Fruit fly (Drosophila melanogaster) whole organism, prepupa: Measurements from ENCODE around the gene par-6.
A peak's percentile ranks its signal among the peaks of the same experiment; 100 is the strongest.

ENCODE experiments used
- CG16779 ChIP-seq: fragments of 200-800 bp; sonication (Bioruptor generic); optimal IDR thresholded peaks from 3 replicates; lab custom pipeline; 2017; ENCODE audit warnings: missing biosample characterization, mild to moderate bottlenecking, missing genetic modification characterization
- CG6854 ChIP-seq: fragments of 200-800 bp; sonication (Bioruptor generic); optimal IDR thresholded peaks from 2 replicates; lab custom pipeline; 2017; ENCODE audit warnings: missing biosample characterization, mild to moderate bottlenecking, missing genetic modification characterization
- CG8119 ChIP-seq: fragments of 200-800 bp; sonication (Bioruptor generic); IDR thresholded peaks from 3 replicates; pipeline ENCODE4 v1.3.6; 2022; ENCODE audit warnings: missing biosample characterization, missing genetic modification characterization
- Ets21C ChIP-seq: fragments of 200-800 bp; sonication (Bioruptor generic); optimal IDR thresholded peaks from 3 replicates; lab custom pipeline; 2016; ENCODE audit warnings: missing biosample characterization, missing genetic modification characterization

dm6 chrX:17745705-17746416 is 42.7 kb downstream of the par-6 start:
- no peak for TF ChIP-seq CG16779 (tag; lab: Kevin White, UChicago)
- TF ChIP-seq CG8119 (GFP tag; lab: Robert Waterston, UW): peak; percentile 48; the same call in 1 of the 3 replicates
- peak; percentile 33 for TF ChIP-seq CG6854 (GFP tag; lab: Kevin White, UChicago)
- no peak for TF ChIP-seq Ets21C (GFP tag; lab: Kevin White, UChicago)
